Worm (Caenorhabditis elegans): ENCODE data around the gene Y38H6C.4.
"Not testable (repeated sequence)": the region's sequence is repeated elsewhere in the genome, so short reads cannot be mapped to it uniquely, and the experiment has no call there.

Gene Y38H6C.4

DNA sequence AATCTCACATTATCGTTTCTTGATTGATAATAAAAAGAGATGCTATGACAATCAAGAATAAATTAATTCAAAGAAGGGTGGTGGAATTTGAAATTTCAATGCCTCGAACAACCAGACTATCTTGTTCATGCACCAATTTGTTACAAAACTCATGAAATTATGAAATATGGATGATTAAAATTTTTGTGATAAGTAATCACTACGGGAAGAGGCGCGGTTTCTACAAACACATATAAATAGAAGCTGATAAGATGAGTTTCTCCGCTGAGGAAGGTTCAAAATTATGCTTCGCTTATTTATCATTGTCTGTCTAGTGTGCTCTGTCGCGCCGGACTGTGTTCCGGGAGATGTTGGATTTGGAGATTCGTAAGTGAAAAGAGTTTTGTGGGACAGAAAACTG lies 9.6 kb upstream of the Y38H6C.4 start:
- TF ChIP-seq elt-2 (tag; optimal IDR thresholded peaks at IDR 0.05) (peak; percentile 58), ztf-4 (tag; optimal IDR thresholded peaks at IDR 0.05) (no peak)

DNA sequence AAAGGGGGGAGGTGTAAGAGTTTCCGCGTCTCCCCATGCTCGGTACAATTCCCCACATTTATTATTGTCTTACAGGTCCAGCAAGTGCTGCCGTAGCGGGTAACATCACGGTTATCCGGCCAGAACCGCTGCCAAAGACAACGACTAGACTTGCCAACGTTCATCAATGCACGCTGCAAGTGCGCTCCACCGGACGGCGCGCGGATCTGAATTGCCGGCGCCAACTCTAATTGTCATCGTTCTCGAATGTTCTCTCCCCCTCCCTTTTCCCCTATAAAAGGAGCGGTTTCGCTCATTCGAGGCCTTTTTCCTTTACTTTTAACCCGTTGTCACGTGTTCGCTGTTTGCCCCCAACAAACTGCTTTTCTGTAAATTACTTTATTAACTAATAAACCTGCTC lies 8.8 kb upstream of the Y38H6C.4 start, which contains the start of gene Y38H6C.8:
Gene Y38H6C.8, plus strand, starts transcription at position 301 of the 400 bp plus-strand sequence.
- not testable (repeated sequence) for TF ChIP-seq unc-62 (GFP tag; optimal IDR thresholded peaks at IDR 0.05); ztf-4 (tag; optimal IDR thresholded peaks at IDR 0.05); aly-2 (tag; optimal IDR thresholded peaks at IDR 0.05)

DNA sequence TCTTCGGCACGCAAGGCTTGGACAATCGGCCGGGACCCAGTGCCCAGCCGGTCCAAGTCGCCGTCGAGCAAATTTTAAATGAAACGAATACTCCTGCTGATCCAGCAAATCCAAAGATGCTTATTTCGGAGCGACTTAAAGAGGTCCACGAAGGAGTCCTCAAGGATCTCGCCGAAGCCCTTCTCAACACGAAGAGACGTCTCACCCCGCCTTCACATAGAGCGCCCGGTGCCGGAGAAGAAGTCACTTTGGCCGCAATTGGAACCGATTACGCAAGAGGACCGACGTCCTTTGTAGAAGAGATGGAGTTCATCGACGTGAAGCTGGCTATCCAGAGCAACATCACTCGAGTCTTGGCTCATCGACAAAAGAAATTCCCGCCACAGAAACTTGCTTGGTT lies 4.5 kb upstream of the Y38H6C.4 start:
- TF ChIP-seq zag-1 (tag; optimal IDR thresholded peaks at IDR 0.05) = no peak

DNA sequence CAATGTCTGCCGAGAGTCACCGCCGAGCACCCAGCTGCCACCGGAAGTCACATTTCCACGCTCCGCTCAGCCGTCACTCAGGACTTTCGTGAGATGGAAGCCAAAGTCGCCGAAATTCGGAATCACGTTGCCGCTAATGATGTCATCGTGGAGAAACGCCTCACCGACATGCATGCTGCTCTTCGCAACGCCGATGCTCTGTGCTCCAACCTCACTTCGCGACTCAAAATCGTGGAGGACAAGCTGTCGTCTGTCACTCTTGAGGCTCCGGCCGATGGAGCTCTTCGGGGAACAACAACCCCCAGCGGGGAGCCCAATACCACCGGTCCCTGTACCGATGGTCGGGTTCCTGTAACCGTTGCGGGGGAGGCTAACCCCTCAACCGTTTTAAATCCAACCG lies 1.6 kb upstream of the Y38H6C.4 start:
- no peak for TF ChIP-seq elt-3 (tag; optimal IDR thresholded peaks at IDR 0.05)
- no peak for TF ChIP-seq ceh-9 (tag; optimal IDR thresholded peaks at IDR 0.05)
- no peak for TF ChIP-seq eor-1 (tag; optimal IDR thresholded peaks at IDR 0.05)
- TF ChIP-seq ceh-28 (tag; optimal IDR thresholded peaks at IDR 0.05) = no peak
- no peak for TF ChIP-seq ztf-11 (tag; optimal IDR thresholded peaks at IDR 0.05)
- no peak for TF ChIP-seq daf-12 (tag; optimal IDR thresholded peaks at IDR 0.05)
- no peak for TF ChIP-seq nhr-12 (tag; optimal IDR thresholded peaks at IDR 0.05)

DNA sequence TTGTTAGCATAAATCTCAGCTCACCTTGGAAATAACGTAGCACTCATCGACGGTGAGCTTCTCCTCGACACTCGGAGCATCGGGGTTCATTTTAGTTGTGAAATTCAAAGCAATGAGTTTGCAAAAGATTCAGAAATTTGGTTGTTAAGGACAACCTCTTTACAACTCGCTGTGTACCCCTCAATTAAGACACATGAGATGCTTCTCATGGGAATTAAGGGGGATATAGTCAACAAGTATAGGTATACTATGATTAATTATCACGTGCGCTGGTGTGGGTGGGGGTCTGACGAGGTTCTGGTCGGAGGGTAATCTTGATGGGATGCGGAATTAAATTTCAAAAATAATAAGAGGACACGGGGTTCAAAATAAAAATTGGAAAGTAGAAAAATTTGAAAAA lies 4.5 kb downstream of the Y38H6C.4 start, which contains the start of gene dct-14:
Gene dct-14, minus strand, starts transcription at position 101 of the 400 bp plus-strand sequence.
- TF ChIP-seq egl-27 (tag; optimal IDR thresholded peaks at IDR 0.05) (no peak), unc-39 (tag; optimal IDR thresholded peaks at IDR 0.05) (no peak), elt-3 (tag; optimal IDR thresholded peaks at IDR 0.05) (no peak), elt-1 (tag; optimal IDR thresholded peaks at IDR 0.05) (no peak), ama-1 (optimal IDR thresholded peaks at IDR 0.05) (no peak), nhr-23 (tag; optimal IDR thresholded peaks at IDR 0.05) (no peak), nhr-12 (tag; optimal IDR thresholded peaks at IDR 0.05) (no peak), lin-39 (tag; optimal IDR thresholded peaks at IDR 0.05) (no peak), lsy-12 (tag; optimal IDR thresholded peaks at IDR 0.05) (no peak), ceh-28 (tag; optimal IDR thresholded peaks at IDR 0.05) (no peak), hmg-11 (tag; optimal IDR thresholded peaks at IDR 0.05) (no peak), skn-1 (tag; optimal IDR thresholded peaks at IDR 0.05) (no peak)

DNA sequence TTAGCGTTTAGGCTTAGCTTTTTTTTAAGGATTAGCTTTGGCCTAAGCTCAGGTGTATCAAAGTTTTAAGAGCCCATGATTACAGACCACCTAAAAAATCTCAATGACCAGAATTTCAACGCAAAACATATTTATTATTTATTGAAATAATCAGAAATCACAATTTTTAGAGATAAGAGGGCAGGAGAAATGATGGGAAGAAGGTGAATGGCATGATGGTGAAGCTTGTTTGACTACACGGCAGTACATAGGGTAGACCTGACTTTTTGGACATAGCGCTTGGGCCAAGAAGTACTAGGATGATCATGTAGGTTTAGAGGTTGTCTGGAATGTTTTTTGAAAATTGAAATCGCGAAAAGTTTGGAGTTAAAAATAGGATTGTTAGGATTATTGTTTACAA lies 5.3 kb downstream of the Y38H6C.4 start:
- TF ChIP-seq hmg-11 (tag; optimal IDR thresholded peaks at IDR 0.05) = no peak
- no peak for TF ChIP-seq lin-39 (tag; optimal IDR thresholded peaks at IDR 0.05)
- no peak for TF ChIP-seq ztf-11 (tag; optimal IDR thresholded peaks at IDR 0.05)
- no peak for TF ChIP-seq ceh-16 (tag; optimal IDR thresholded peaks at IDR 0.05)
- no peak for TF ChIP-seq zag-1 (tag; optimal IDR thresholded peaks at IDR 0.05)
- TF ChIP-seq daf-12 (tag; optimal IDR thresholded peaks at IDR 0.05) = no peak
- TF ChIP-seq pqm-1 (tag; optimal IDR thresholded peaks at IDR 0.05) = peak; percentile 8
- peak; percentile 30 for TF ChIP-seq elt-2 (tag; optimal IDR thresholded peaks at IDR 0.05)
- TF ChIP-seq mml-1 (tag; optimal IDR thresholded peaks at IDR 0.05) = no peak
- TF ChIP-seq nhr-76 (tag; optimal IDR thresholded peaks at IDR 0.05) = no peak

DNA sequence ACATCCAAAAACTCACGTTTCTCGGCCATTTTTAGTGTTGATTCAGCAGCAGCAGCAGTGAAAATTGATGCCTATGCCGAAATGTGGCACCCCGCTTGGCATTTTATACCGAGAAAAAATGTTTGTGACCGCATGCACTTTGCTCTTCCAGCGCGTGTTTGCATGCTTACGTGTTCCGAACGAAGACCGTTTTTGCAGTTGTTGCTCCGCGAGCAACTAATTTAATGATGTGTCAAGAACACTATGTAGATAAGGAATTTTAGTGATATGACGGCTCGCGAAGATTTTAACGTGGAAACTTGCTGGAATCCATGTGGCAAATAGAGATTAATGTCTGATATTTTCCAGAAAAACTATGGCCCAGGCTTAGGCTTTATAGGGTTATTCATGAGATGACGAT lies 5.9 kb downstream of the Y38H6C.4 start, which contains the start of gene dct-16:
Gene dct-16, minus strand, starts transcription at position 78 of the 400 bp plus-strand sequence.
- peak; percentile 97 for TF ChIP-seq elt-2 (tag; optimal IDR thresholded peaks at IDR 0.05)
- peak; percentile 90 for TF ChIP-seq pqm-1 (tag; optimal IDR thresholded peaks at IDR 0.05)
- no peak for TF ChIP-seq ceh-16 (tag; optimal IDR thresholded peaks at IDR 0.05)
- no peak for TF ChIP-seq nhr-25 (tag; optimal IDR thresholded peaks at IDR 0.05)
- peak; percentile 39 for TF ChIP-seq ama-1 (optimal IDR thresholded peaks at IDR 0.05)
- TF ChIP-seq nhr-28 (tag; optimal IDR thresholded peaks at IDR 0.05) = no peak

DNA sequence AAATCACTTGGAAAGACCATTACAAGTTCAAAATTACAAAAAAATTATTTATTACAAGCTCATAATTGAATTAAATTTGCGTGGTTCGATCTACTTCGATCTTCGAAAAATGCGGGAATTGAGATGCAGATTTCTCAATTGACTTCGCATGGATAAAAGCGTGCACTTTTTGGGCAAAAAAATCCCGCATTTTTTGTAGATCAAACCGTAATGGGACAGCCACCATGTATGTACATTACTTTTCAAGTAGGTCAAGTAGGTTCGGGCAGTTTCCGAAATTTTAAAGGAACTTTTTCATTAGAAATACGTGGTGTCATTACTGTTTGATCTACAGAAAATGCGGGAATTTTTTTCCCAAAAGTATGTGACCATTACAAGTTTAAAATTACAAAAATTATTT lies 7.4 kb downstream of the Y38H6C.4 start:
- TF ChIP-seq fkh-10 (GFP tag; optimal IDR thresholded peaks at IDR 0.05) (no peak), fos-1 (tag; optimal IDR thresholded peaks at IDR 0.05) (peak; percentile 54), nhr-43 (tag; optimal IDR thresholded peaks at IDR 0.05; ENCODE audit: poor library complexity, severe bottlenecking) (peak; percentile 2), elt-2 (tag; optimal IDR thresholded peaks at IDR 0.05) (peak; percentile 51)

All from whole organism, L3 larva.